Fruit fly (Drosophila melanogaster) whole organism, prepupa: Measurements from ENCODE around the gene PGRP-LE.
A peak's percentile ranks its signal among the peaks of the same experiment; 100 is the strongest.

Source experiments
- Blimp-1 ChIP-seq: fragments of 200-800 bp; sonication (Bioruptor generic); optimal IDR thresholded peaks from 3 replicates; lab custom pipeline; 2017; ENCODE audit warnings: missing biosample characterization, missing genetic modification characterization, mild to moderate bottlenecking, moderate library complexity, missing genetic modification reagents
- CG10631 ChIP-seq: fragments of 200-800 bp; sonication (Bioruptor generic); optimal IDR thresholded peaks from 2 replicates; lab custom pipeline; 2016; ENCODE audit warnings: missing biosample characterization, missing genetic modification characterization
- CG10669 ChIP-seq: fragments of 200-800 bp; sonication (Bioruptor generic); optimal IDR thresholded peaks from 3 replicates; lab custom pipeline; 2018; ENCODE audit warnings: missing biosample characterization, mild to moderate bottlenecking, missing genetic modification characterization, moderate library complexity
- CG11294 ChIP-seq: fragments of 200-800 bp; sonication (Bioruptor generic); IDR thresholded peaks from 2 replicates; pipeline ENCODE4 v1.3.6; 2022; ENCODE audit warnings: missing biosample characterization, missing genetic modification characterization
- CG11762 ChIP-seq: fragments of 200-800 bp; sonication (Bioruptor generic); optimal IDR thresholded peaks from 3 replicates; lab custom pipeline; 2016; ENCODE audit warnings: missing biosample characterization, missing genetic modification characterization; ENCODE audit not compliant: insufficient read depth
- CG15336 ChIP-seq: fragments of 200-800 bp; sonication (Bioruptor generic); IDR thresholded peaks from 2 replicates; pipeline ENCODE4 v1.3.6; 2022; ENCODE audit warnings: missing biosample characterization, missing genetic modification characterization
- CG1621 ChIP-seq: fragments of 200-800 bp; sonication (Bioruptor generic); optimal IDR thresholded peaks from 3 replicates; lab custom pipeline; 2018; ENCODE audit warnings: missing biosample characterization, mild to moderate bottlenecking, missing genetic modification characterization
- CG16779 ChIP-seq: fragments of 200-800 bp; sonication (Bioruptor generic); optimal IDR thresholded peaks from 3 replicates; lab custom pipeline; 2017; ENCODE audit warnings: missing biosample characterization, mild to moderate bottlenecking, missing genetic modification characterization
- CG3032 ChIP-seq: fragments of 200-800 bp; optimal IDR thresholded peaks from 2 replicates; lab custom pipeline; 2019; ENCODE audit warnings: missing biosample characterization, mild to moderate bottlenecking, missing genetic modification characterization, moderate library complexity
- CG31627 ChIP-seq: fragments of 200-800 bp; sonication (Bioruptor generic); optimal IDR thresholded peaks from 3 replicates; lab custom pipeline; 2016; ENCODE audit warnings: missing biosample characterization, missing genetic modification characterization
- CG34406 ChIP-seq: fragments of 200-800 bp; sonication (Bioruptor generic); optimal IDR thresholded peaks from 3 replicates; lab custom pipeline; 2016; ENCODE audit warnings: missing biosample characterization, missing genetic modification characterization
- CG4318 ChIP-seq: fragments of 200-800 bp; sonication (Bioruptor generic); optimal IDR thresholded peaks from 3 replicates; lab custom pipeline; 2017; ENCODE audit warnings: missing biosample characterization, mild to moderate bottlenecking, missing genetic modification characterization
- CG6163 ChIP-seq: fragments of 200-800 bp; sonication (Bioruptor generic); IDR thresholded peaks from 3 replicates; pipeline ENCODE4 v1.3.6; 2022; ENCODE audit warnings: missing biosample characterization, missing genetic modification characterization
- CG6276 ChIP-seq: fragments of 200-800 bp; sonication (Bioruptor generic); optimal IDR thresholded peaks from 2 replicates; lab custom pipeline; 2017; ENCODE audit warnings: missing biosample characterization, mild to moderate bottlenecking, missing genetic modification characterization
- CG6808 ChIP-seq: fragments of 200-800 bp; sonication (Bioruptor generic); optimal IDR thresholded peaks from 3 replicates; lab custom pipeline; 2017; ENCODE audit warnings: missing biosample characterization, missing genetic modification characterization, mild to moderate bottlenecking, moderate library complexity, missing genetic modification reagents
- CG6854 ChIP-seq: fragments of 200-800 bp; sonication (Bioruptor generic); optimal IDR thresholded peaks from 2 replicates; lab custom pipeline; 2017; ENCODE audit warnings: missing biosample characterization, mild to moderate bottlenecking, missing genetic modification characterization
- CG7368 ChIP-seq: fragments of 200-800 bp; sonication (Bioruptor generic); optimal IDR thresholded peaks from 3 replicates; lab custom pipeline; 2016; ENCODE audit warnings: missing biosample characterization, missing genetic modification characterization
- CG8119 ChIP-seq: fragments of 200-800 bp; sonication (Bioruptor generic); IDR thresholded peaks from 3 replicates; pipeline ENCODE4 v1.3.6; 2022; ENCODE audit warnings: missing biosample characterization, missing genetic modification characterization
- CG9139 ChIP-seq: fragments of 200-800 bp; sonication (Bioruptor generic); optimal IDR thresholded peaks from 3 replicates; lab custom pipeline; 2017; ENCODE audit warnings: missing biosample characterization, mild to moderate bottlenecking, missing genetic modification characterization
- Eip78C ChIP-seq: fragments of 200-800 bp; sonication (Bioruptor generic); peaks from one replicate; lab custom pipeline; 2016; ENCODE audit warnings: missing biosample characterization, missing genetic modification characterization
- Eip93F ChIP-seq: fragments of 200-800 bp; sonication (Bioruptor generic); optimal IDR thresholded peaks from 2 replicates; lab custom pipeline; 2016; ENCODE audit warnings: missing biosample characterization, mild to moderate bottlenecking, missing genetic modification characterization
- Ets21C ChIP-seq: fragments of 200-800 bp; sonication (Bioruptor generic); optimal IDR thresholded peaks from 3 replicates; lab custom pipeline; 2016; ENCODE audit warnings: missing biosample characterization, missing genetic modification characterization
- Ets96B ChIP-seq: fragments of 200-800 bp; optimal IDR thresholded peaks from 2 replicates; lab custom pipeline; 2019; ENCODE audit warnings: missing biosample characterization, mild to moderate bottlenecking, missing genetic modification characterization, moderate library complexity
- Gug ChIP-seq: fragments of 200-800 bp; sonication (Bioruptor generic); IDR thresholded peaks from 2 replicates; pipeline ENCODE4 v1.3.6; 2022; ENCODE audit warnings: missing biosample characterization, missing genetic modification characterization
- Hr38 ChIP-seq: sonication (Bioruptor generic); optimal IDR thresholded peaks from 2 replicates; lab custom pipeline; 2016; ENCODE audit warnings: missing biosample characterization, missing genetic modification characterization
- Hr39 ChIP-seq: fragments of 200-800 bp; sonication (Bioruptor generic); optimal IDR thresholded peaks from 2 replicates; lab custom pipeline; 2016; ENCODE audit warnings: missing biosample characterization, missing genetic modification characterization
- Hr4 ChIP-seq: fragments of 200-800 bp; sonication (Bioruptor generic); optimal IDR thresholded peaks from 3 replicates; lab custom pipeline; 2016; ENCODE audit warnings: missing biosample characterization, missing genetic modification characterization
- Met ChIP-seq: fragments of 200-800 bp; sonication (Bioruptor generic); optimal IDR thresholded peaks from 3 replicates; lab custom pipeline; 2016; ENCODE audit warnings: missing biosample characterization, missing genetic modification characterization
- OdsH ChIP-seq: fragments of 200-800 bp; sonication (Bioruptor generic); optimal IDR thresholded peaks from 3 replicates; lab custom pipeline; 2016; ENCODE audit warnings: missing biosample characterization, missing genetic modification characterization
- Sox15 ChIP-seq: fragments of 200-800 bp; sonication (Bioruptor generic); optimal IDR thresholded peaks from 3 replicates; lab custom pipeline; 2016; ENCODE audit warnings: missing biosample characterization, missing genetic modification characterization
- acj6 ChIP-seq: fragments of 200-800 bp; sonication (Bioruptor generic); optimal IDR thresholded peaks from 3 replicates; lab custom pipeline; 2016; ENCODE audit warnings: missing biosample characterization, missing genetic modification characterization
- dac ChIP-seq: fragments of 200-800 bp; sonication (Bioruptor generic); optimal IDR thresholded peaks from 2 replicates; lab custom pipeline; 2017; ENCODE audit warnings: missing biosample characterization, mild to moderate bottlenecking, missing genetic modification characterization
- dsx ChIP-seq: fragments of 200-800 bp; optimal IDR thresholded peaks from 3 replicates; lab custom pipeline; 2019; ENCODE audit warnings: missing biosample characterization, mild to moderate bottlenecking, missing genetic modification characterization, moderate library complexity; ENCODE audit not compliant: poor library complexity, severe bottlenecking
- eg ChIP-seq: fragments of 200-800 bp; sonication (Bioruptor generic); IDR thresholded peaks from 3 replicates; pipeline ENCODE4 v1.3.6; 2022; ENCODE audit warnings: missing biosample characterization, missing genetic modification characterization
- esn ChIP-seq: fragments of 200-800 bp; sonication (Bioruptor generic); optimal IDR thresholded peaks from 2 replicates; lab custom pipeline; 2016; ENCODE audit warnings: missing biosample characterization, mild to moderate bottlenecking, missing genetic modification characterization, moderate library complexity
- spab ChIP-seq: fragments of 200-800 bp; sonication (Bioruptor generic); optimal IDR thresholded peaks from 2 replicates; lab custom pipeline; 2017; ENCODE audit warnings: missing biosample characterization, mild to moderate bottlenecking, missing genetic modification characterization, missing genetic modification reagents
- ss ChIP-seq, 2 experiments: fragments of 200-800 bp; sonication (Bioruptor generic); optimal IDR thresholded peaks; 2 replicates in 1 of 2; 3 replicates in 1 of 2; lab custom pipeline; 2017 to 2018; ENCODE audit warnings: mild to moderate bottlenecking in 2 of 2, missing biosample characterization in 2 of 2, missing genetic modification characterization in 2 of 2, moderate library complexity in 1 of 2
- svp ChIP-seq: fragments of 200-800 bp; sonication (Bioruptor generic); peaks from one replicate; lab custom pipeline; 2016; ENCODE audit warnings: missing biosample characterization, missing genetic modification characterization
- topi ChIP-seq: fragments of 200-800 bp; sonication (Bioruptor generic); optimal IDR thresholded peaks from 3 replicates; lab custom pipeline; 2016; ENCODE audit warnings: missing biosample characterization, missing genetic modification characterization

Gene PGRP-LE

DNA sequence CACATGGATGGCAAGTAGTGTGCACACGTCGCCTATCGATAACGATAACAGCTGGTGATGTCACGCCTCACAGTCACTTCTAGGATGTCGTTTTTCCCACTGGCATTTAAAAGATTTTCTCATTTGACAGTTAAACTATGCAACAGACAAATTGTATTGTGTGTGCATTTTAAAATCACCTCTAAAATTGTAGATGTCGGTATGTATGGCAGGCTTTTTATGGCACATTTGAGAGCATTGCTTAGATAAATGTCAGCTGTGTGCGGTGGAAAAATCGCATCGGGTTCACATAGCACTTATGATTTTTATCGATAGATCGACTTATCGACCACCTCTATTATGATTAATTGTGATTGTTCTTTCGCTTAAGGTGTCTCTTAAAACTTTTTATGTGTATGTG is 40.5 kb upstream of the PGRP-LE start, which contains the start of the genes ArgRS and CG8578 (continued):
- no peak for TF ChIP-seq CG6854 (GFP tag; lab: Kevin White, UChicago)
- no peak for TF ChIP-seq CG6163 (GFP tag; lab: Robert Waterston, UW)
- peak; percentile 27 for TF ChIP-seq Sox15 (GFP tag; lab: Kevin White, UChicago)
- 0 out of 2 replicates have a peak, but pooled peaks have one; percentile 33 for TF ChIP-seq CG11294 (GFP tag; lab: Robert Waterston, UW)
- peak; percentile 29 for TF ChIP-seq CG11762 (GFP tag; lab: Kevin White, UChicago)
- TF ChIP-seq spab = no peak
- TF ChIP-seq acj6 = peak; percentile 28
- TF ChIP-seq dac (GFP tag; lab: Kevin White, UChicago) = no peak
- TF ChIP-seq CG10669 (GFP tag; lab: Kevin White, UChicago) = no peak
- TF ChIP-seq Eip93F (GFP tag; lab: Kevin White, UChicago) = no peak
- TF ChIP-seq CG1621 = no peak
- peak; percentile 44 for TF ChIP-seq Ets21C (GFP tag; lab: Kevin White, UChicago)
- TF ChIP-seq topi (GFP tag; lab: Kevin White, UChicago) = peak; percentile 62
- TF ChIP-seq Hr4 = peak; percentile 72
- TF ChIP-seq eg (GFP tag; lab: Robert Waterston, UW) = no peak; the same call in 2 of the 3 replicates
- TF ChIP-seq CG3032 = peak; percentile 69
- TF ChIP-seq esn = peak; percentile 43
- no peak for TF ChIP-seq CG34406 (GFP tag; lab: Kevin White, UChicago)

DNA sequence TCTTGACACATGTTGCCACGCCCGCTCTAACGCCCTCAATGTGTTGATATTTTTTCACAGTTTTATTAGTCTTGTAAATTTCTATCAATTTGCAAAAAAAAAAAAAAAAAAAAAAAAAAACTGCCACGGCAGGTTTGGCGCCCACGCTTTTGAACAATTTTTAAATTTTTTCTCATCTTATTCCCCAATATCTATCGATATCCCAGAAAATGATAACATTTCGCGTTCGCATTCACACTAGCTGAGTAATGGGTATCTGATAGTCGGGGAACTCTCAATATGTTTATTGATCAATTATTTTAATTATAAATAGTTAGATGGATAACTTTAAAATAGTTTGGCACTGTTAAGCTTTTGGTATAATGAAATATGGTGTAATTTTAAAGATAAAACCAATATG is 37.7 kb upstream of the PGRP-LE start:
- TF ChIP-seq Eip78C (no peak), dac (GFP tag; lab: Kevin White, UChicago) (no peak), CG16779 (tag; lab: Kevin White, UChicago) (no peak), eg (GFP tag; lab: Robert Waterston, UW) (no peak), Ets21C (GFP tag; lab: Kevin White, UChicago) (no peak), ss (GFP tag; optimal IDR thresholded peaks at IDR 0.05; lab: Kevin White, UChicago) (no peak), CG10631 (GFP tag; lab: Kevin White, UChicago) (no peak), CG8119 (GFP tag; lab: Robert Waterston, UW) (no peak), svp (no peak), Ets96B (tag; lab: Kevin White, UChicago) (no peak), CG7368 (GFP tag; lab: Kevin White, UChicago) (no peak), CG11762 (GFP tag; lab: Kevin White, UChicago) (no peak), Blimp-1 (GFP tag; lab: Kevin White, UChicago) (no peak)
- TF ChIP-seq, all 60 proteins: peak for 0

DNA sequence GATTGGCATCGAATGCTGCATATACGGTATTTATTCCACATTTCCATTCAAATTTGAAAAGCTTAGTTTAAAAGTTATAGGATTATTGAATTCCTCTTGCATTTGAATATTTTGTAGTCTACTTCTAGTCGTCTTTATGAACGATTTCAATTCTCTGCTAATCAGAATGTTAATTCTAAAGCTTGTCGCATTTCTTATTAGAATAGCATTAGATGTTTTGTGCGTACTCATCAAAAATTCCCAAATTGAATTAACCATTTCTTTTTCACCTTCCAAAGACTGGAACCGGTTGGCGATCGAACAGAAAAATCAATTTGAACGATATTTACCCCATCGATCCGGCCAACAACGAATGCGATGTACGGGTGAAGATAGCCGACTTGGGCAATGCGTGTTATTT is 36.3 kb upstream of the PGRP-LE start:
- TF ChIP-seq dsx (GFP tag; lab: Kevin White, UChicago) (no peak), Sox15 (GFP tag; lab: Kevin White, UChicago) (no peak), CG6808 (GFP tag; lab: Kevin White, UChicago) (no peak), CG16779 (tag; lab: Kevin White, UChicago) (no peak), Eip93F (GFP tag; lab: Kevin White, UChicago) (no peak), CG11294 (GFP tag; lab: Robert Waterston, UW) (no peak), Eip78C (no peak), CG31627 (no peak), CG15336 (GFP tag; lab: Robert Waterston, UW) (no peak), Hr38 (GFP tag; lab: Kevin White, UChicago) (no peak)

DNA sequence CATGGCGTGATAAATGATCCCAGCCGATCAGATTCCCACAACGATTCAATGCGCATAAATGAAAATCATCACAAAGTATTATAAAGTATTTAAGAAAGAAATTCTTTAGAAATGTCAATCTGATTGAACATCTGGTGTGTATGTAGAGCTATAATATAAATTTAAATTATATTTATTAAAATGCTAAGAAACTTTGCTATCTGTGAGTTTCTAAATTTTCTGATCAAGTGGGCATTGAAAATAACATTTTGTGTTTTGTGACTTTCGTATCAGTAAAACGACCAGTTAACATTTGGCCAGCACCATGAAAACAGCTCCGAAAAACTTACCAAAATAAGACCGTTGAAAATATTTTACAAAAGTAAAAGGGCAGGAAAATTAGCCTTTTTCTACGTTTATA is 33.9 kb upstream of the PGRP-LE start, which contains the start of gene CG8565:
Gene CG8565 (plus strand): TSS at position 301 of the 400 bp plus-strand sequence.
- no peak for TF ChIP-seq OdsH
- no peak for TF ChIP-seq Ets96B (tag; lab: Kevin White, UChicago)
- no peak for TF ChIP-seq Eip93F (GFP tag; lab: Kevin White, UChicago)
- TF ChIP-seq Hr38 (GFP tag; lab: Kevin White, UChicago) = no peak
- no peak for TF ChIP-seq Ets21C (GFP tag; lab: Kevin White, UChicago)
- no peak for TF ChIP-seq CG15336 (GFP tag; lab: Robert Waterston, UW)
- TF ChIP-seq ss (GFP tag; optimal IDR thresholded peaks at IDR 0.05; lab: Kevin White, UChicago) = no peak
- no peak for TF ChIP-seq CG9139
- no peak for TF ChIP-seq CG6808 (GFP tag; lab: Kevin White, UChicago)
- no peak for TF ChIP-seq CG11762 (GFP tag; lab: Kevin White, UChicago)
- TF ChIP-seq CG6276 = no peak
- TF ChIP-seq esn = no peak
- TF ChIP-seq Met (GFP tag; lab: Kevin White, UChicago) = no peak
- no peak for TF ChIP-seq Hr39 (GFP tag; lab: Kevin White, UChicago)
- no peak for TF ChIP-seq CG4318 (GFP tag; lab: Kevin White, UChicago)
- TF ChIP-seq eg (GFP tag; lab: Robert Waterston, UW) = no peak
- TF ChIP-seq Gug (GFP tag; lab: Robert Waterston, UW) = no peak
- TF ChIP-seq CG34406 (GFP tag; lab: Kevin White, UChicago) = no peak
- TF ChIP-seq CG3032 = no peak
- no peak for TF ChIP-seq Blimp-1 (GFP tag; lab: Kevin White, UChicago)
